Fruit fly (Drosophila melanogaster) whole organism, pupa: ENCODE results near the gene smog.

Source experiments
- CG10348 ChIP-seq: fragments of 200-800 bp; sonication (Bioruptor generic); IDR thresholded peaks from 2 replicates; pipeline ENCODE4 v1.3.6; 2022; ENCODE audit warnings: missing biosample characterization, missing genetic modification characterization
- CG12605 ChIP-seq: fragments of 200-800 bp; sonication (Bioruptor generic); IDR thresholded peaks from 2 replicates; pipeline ENCODE4 v1.3.6; 2022; ENCODE audit warnings: missing biosample characterization, missing genetic modification characterization
- gl ChIP-seq: fragments of 200-800 bp; sonication (Bioruptor generic); optimal IDR thresholded peaks from 2 replicates; lab custom pipeline; 2018; ENCODE audit warnings: missing biosample characterization, mild to moderate bottlenecking, missing genetic modification characterization

DNA sequence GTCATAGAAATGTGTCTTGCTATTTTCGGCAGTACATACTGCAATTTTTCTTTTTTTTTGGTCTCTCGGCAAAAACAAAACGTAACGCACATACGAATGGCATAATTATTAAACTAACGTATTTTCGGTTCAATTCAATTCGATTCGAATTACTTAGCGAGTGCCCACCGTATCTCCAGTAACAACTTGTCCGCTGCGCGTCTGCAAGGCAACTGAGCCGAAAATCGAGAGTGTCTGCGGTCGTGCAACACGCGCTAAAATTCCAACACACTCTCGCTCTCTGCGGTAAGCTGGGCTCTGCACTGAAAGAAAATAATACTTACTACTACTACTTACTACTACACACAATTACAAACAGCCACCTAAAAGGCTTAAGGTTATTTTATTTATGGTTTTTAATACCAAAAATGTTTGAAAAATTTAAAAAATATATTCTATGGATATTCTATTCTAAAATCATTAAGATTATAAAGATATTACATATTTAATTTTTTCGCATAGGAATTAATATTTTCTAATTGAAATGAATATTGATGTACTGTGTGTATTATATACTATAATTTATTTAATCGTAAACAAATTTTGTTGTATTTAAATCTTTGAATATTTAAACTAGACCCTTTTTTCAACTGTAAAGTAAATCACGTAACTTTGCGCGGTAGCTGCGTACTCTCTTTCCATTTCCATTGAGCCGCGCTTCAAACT, 54.0 kb downstream of the smog start, which contains the start of gene snsl:
- TF ChIP-seq CG12605 (GFP tag; lab: Robert Waterston, UW) (no peak), gl (no peak), CG10348 (GFP tag; lab: Robert Waterston, UW) (no peak)
